Worm (Caenorhabditis elegans) whole organism, young adult: Measurements from ENCODE around the gene srx-50.

Source experiments
- B0035.1 ChIP-seq: sonication (generic microtip); optimal IDR thresholded peaks from 2 replicates; lab custom pipeline; 2016; ENCODE audit warnings: missing genetic modification characterization, mild to moderate bottlenecking, missing compliant biosample characterization, missing genotype, missing genetic modification reagents
- B0336.3 ChIP-seq: fragments of 200-800 bp; sonication (Bioruptor generic); IDR thresholded peaks from 2 replicates; pipeline ENCODE4 v1.3.6; 2022; ENCODE audit warnings: missing genetic modification characterization, missing compliant biosample characterization
- D2030.7 ChIP-seq: fragments of 200-800 bp; sonication (Bioruptor generic); IDR thresholded peaks from 2 replicates; pipeline ENCODE4 v1.3.6; 2022; ENCODE audit warnings: missing genetic modification reagents, missing genetic modification characterization, missing compliant biosample characterization
- F10E7.11 ChIP-seq: sonication (generic microtip); optimal IDR thresholded peaks from 2 replicates; lab custom pipeline; 2017; ENCODE audit warnings: mild to moderate bottlenecking, missing genetic modification characterization, moderate library complexity, missing compliant biosample characterization
- F22D6.2 ChIP-seq: sonication (generic microtip); optimal IDR thresholded peaks from 2 replicates; lab custom pipeline; 2016; ENCODE audit warnings: mild to moderate bottlenecking, missing genetic modification characterization, missing compliant biosample characterization
- F23B12.7 ChIP-seq: sonication (generic microtip); optimal IDR thresholded peaks from 2 replicates; lab custom pipeline; 2017; ENCODE audit warnings: missing genetic modification characterization, mild to moderate bottlenecking, missing compliant biosample characterization, antibody characterized with exemption, moderate library complexity; ENCODE audit not compliant: insufficient read depth
- F39B2.1 ChIP-seq: fragments of 200-800 bp; sonication (Bioruptor generic); IDR thresholded peaks from 2 replicates; pipeline ENCODE4 v1.3.6; 2022; ENCODE audit warnings: missing genetic modification reagents, missing genetic modification characterization, missing compliant biosample characterization
- F52B5.7 ChIP-seq: sonication (generic microtip); optimal IDR thresholded peaks from 2 replicates; lab custom pipeline; 2016; ENCODE audit warnings: mild to moderate bottlenecking, missing genetic modification characterization, missing compliant biosample characterization
- F57A8.1 ChIP-seq: fragments of 200-800 bp; sonication (Bioruptor generic); optimal IDR thresholded peaks from 2 replicates; lab custom pipeline; 2018; ENCODE audit warnings: mild to moderate bottlenecking, missing genetic modification characterization, moderate library complexity, missing compliant biosample characterization
- K11D2.4 ChIP-seq: fragments of 200-800 bp; sonication (Bioruptor generic); IDR thresholded peaks from 2 replicates; pipeline ENCODE4 v1.3.6; 2022; ENCODE audit warnings: missing genetic modification reagents, missing genetic modification characterization, missing compliant biosample characterization
- T07F8.4 ChIP-seq: sonication (generic microtip); optimal IDR thresholded peaks from 2 replicates; lab custom pipeline; 2016; ENCODE audit warnings: mild to moderate bottlenecking, missing genetic modification characterization, moderate library complexity, missing compliant biosample characterization
- T26A5.8 ChIP-seq: sonication (generic microtip); optimal IDR thresholded peaks from 2 replicates; lab custom pipeline; 2016; ENCODE audit warnings: missing genetic modification characterization, missing compliant biosample characterization
- Y79H2A.3 ChIP-seq: fragments of 200-800 bp; sonication (Bioruptor generic); conservative IDR thresholded peaks from 2 replicates; pipeline ENCODE4 v1.3.6; 2022; ENCODE audit warnings: missing genetic modification reagents, missing genetic modification characterization, missing compliant biosample characterization
- Y95B8A.8 ChIP-seq: fragments of 200-800 bp; sonication (Bioruptor generic); IDR thresholded peaks from 2 replicates; pipeline ENCODE4 v1.3.6; 2022; ENCODE audit warnings: missing genetic modification reagents, missing genetic modification characterization, missing compliant biosample characterization
- ZK185.1 ChIP-seq: sonication (generic microtip); optimal IDR thresholded peaks from 2 replicates; lab custom pipeline; 2016; ENCODE audit warnings: mild to moderate bottlenecking, missing genetic modification characterization, missing compliant biosample characterization; ENCODE audit not compliant: poor library complexity, severe bottlenecking
- aptf-3 ChIP-seq: fragments of 200-800 bp; sonication (Bioruptor generic); IDR thresholded peaks from 2 replicates; pipeline ENCODE4 v1.3.6; 2022; ENCODE audit warnings: missing genetic modification characterization, missing compliant biosample characterization
- athp-1 ChIP-seq: sonication (generic microtip); optimal IDR thresholded peaks from 2 replicates; lab custom pipeline; 2017; ENCODE audit warnings: mild to moderate bottlenecking, missing genetic modification characterization, missing compliant biosample characterization
- bed-1 ChIP-seq: fragments of 200-800 bp; sonication (Bioruptor generic); IDR thresholded peaks from 2 replicates; pipeline ENCODE4 v1.3.6; 2022; ENCODE audit warnings: missing genetic modification reagents, missing genetic modification characterization, missing compliant biosample characterization
- cebp-1 ChIP-seq, 2 experiments: fragments of 200-800 bp in 1 of 2; sonication (Bioruptor generic) in 1 of 2; sonication (generic microtip) in 1 of 2; IDR thresholded peaks in 1 of 2; optimal IDR thresholded peaks in 1 of 2; 2 replicates each; pipeline versions ENCODE4 v1.3.6 to Lab custom; 2017 to 2022; ENCODE audit warnings: missing compliant biosample characterization in 2 of 2, missing genetic modification characterization in 2 of 2, mild to moderate bottlenecking in 1 of 2, missing genetic modification reagents in 1 of 2, moderate library complexity in 1 of 2
- cebp-2 ChIP-seq: fragments of 200-800 bp; sonication (Bioruptor generic); IDR thresholded peaks from 2 replicates; pipeline ENCODE4 v1.3.6; 2022; ENCODE audit warnings: missing genetic modification characterization, missing compliant biosample characterization
- ceh-27 ChIP-seq: fragments of 200-800 bp; sonication (Bioruptor generic); optimal IDR thresholded peaks from 2 replicates; lab custom pipeline; 2018; ENCODE audit warnings: mild to moderate bottlenecking, missing genetic modification characterization, moderate library complexity, missing compliant biosample characterization
- ceh-40 ChIP-seq: fragments of 200-800 bp; sonication (Bioruptor generic); IDR thresholded peaks from 2 replicates; pipeline ENCODE4 v1.3.6; 2022; ENCODE audit warnings: missing genetic modification characterization, missing compliant biosample characterization
- dpff-1 ChIP-seq: sonication (generic microtip); optimal IDR thresholded peaks from 2 replicates; lab custom pipeline; 2017; ENCODE audit warnings: mild to moderate bottlenecking, missing genetic modification characterization, missing compliant biosample characterization
- dpl-1 ChIP-seq: fragments of 150-350 bp; optimal IDR thresholded peaks from 2 replicates; lab custom pipeline; 2014; ENCODE audit warnings: missing biosample characterization, missing genetic modification reagents, missing genetic modification characterization
- egl-44 ChIP-seq: fragments of 200-800 bp; sonication (Bioruptor generic); IDR thresholded peaks from 2 replicates; pipeline ENCODE4 v1.3.6; 2022; ENCODE audit warnings: missing genetic modification reagents, missing genetic modification characterization, missing compliant biosample characterization
- egrh-3 ChIP-seq: fragments of 200-800 bp; sonication (Bioruptor generic); IDR thresholded peaks from 2 replicates; pipeline ENCODE4 v1.3.6; 2022; ENCODE audit warnings: missing genetic modification reagents, missing genetic modification characterization, missing compliant biosample characterization
- fkh-3 ChIP-seq: sonication (generic microtip); optimal IDR thresholded peaks from 2 replicates; lab custom pipeline; 2016; ENCODE audit warnings: mild to moderate bottlenecking, missing genetic modification characterization, missing compliant biosample characterization
- hlh-12 ChIP-seq: sonication (generic microtip); optimal IDR thresholded peaks from 2 replicates; lab custom pipeline; 2016; ENCODE audit warnings: missing genetic modification characterization, missing compliant biosample characterization
- hmg-1.2 ChIP-seq: fragments of 200-800 bp; sonication (Bioruptor generic); IDR thresholded peaks from 2 replicates; pipeline ENCODE4 v1.3.6; 2022; ENCODE audit warnings: missing genetic modification reagents, missing genetic modification characterization, missing compliant biosample characterization
- hrde-1 ChIP-seq: sonication (generic microtip); optimal IDR thresholded peaks from 2 replicates; lab custom pipeline; 2016; ENCODE audit warnings: missing genetic modification characterization, mild to moderate bottlenecking, missing compliant biosample characterization, moderate library complexity, missing genotype, missing genetic modification reagents, borderline replicate concordance
- let-607 ChIP-seq, 2 experiments: fragments of 200-800 bp in 1 of 2; sonication (Bioruptor generic) in 1 of 2; sonication (generic microtip) in 1 of 2; optimal IDR thresholded peaks; 2 replicates each; lab custom pipeline; 2016 to 2018; ENCODE audit warnings: mild to moderate bottlenecking in 2 of 2, missing compliant biosample characterization in 2 of 2, missing genetic modification characterization in 2 of 2, moderate library complexity in 2 of 2, missing genotype in 1 of 2
- lin-40 ChIP-seq: sonication (generic microtip); optimal IDR thresholded peaks from 2 replicates; lab custom pipeline; 2016; ENCODE audit warnings: missing genetic modification characterization, mild to moderate bottlenecking, missing compliant biosample characterization, missing genotype, missing genetic modification reagents
- lin-54 ChIP-seq: fragments of 200-800 bp; sonication (Bioruptor generic); optimal IDR thresholded peaks from 2 replicates; lab custom pipeline; 2018; ENCODE audit warnings: mild to moderate bottlenecking, missing genetic modification characterization, missing compliant biosample characterization
- mes-4 ChIP-seq: sonication (generic microtip); optimal IDR thresholded peaks from 2 replicates; lab custom pipeline; 2016; ENCODE audit warnings: missing genotype, missing genetic modification characterization, missing compliant biosample characterization
- nfya-1 ChIP-seq: sonication (generic microtip); optimal IDR thresholded peaks from 2 replicates; lab custom pipeline; 2017; ENCODE audit warnings: antibody characterized with exemption, missing compliant biosample characterization, missing genetic modification characterization, borderline replicate concordance; ENCODE audit not compliant: insufficient read depth
- nfyb-1 ChIP-seq: fragments of 200-800 bp; sonication (Bioruptor generic); IDR thresholded peaks from 2 replicates; pipeline ENCODE4 v1.3.6; 2022; ENCODE audit warnings: missing genetic modification reagents, missing genetic modification characterization, missing compliant biosample characterization
- nhr-80 ChIP-seq: sonication (generic microtip); optimal IDR thresholded peaks from 2 replicates; lab custom pipeline; 2016; ENCODE audit warnings: missing genetic modification characterization, missing compliant biosample characterization
- nhr-90 ChIP-seq: sonication (generic microtip); optimal IDR thresholded peaks from 2 replicates; lab custom pipeline; 2016; ENCODE audit warnings: missing genotype, mild to moderate bottlenecking, missing genetic modification characterization, missing compliant biosample characterization
- pha-4 ChIP-seq: fragments of 150-350 bp; sonication (generic microtip); optimal IDR thresholded peaks from 2 replicates; lab custom pipeline; 2014; ENCODE audit warnings: missing biosample characterization, missing genetic modification reagents, missing genetic modification characterization
- rcor-1 ChIP-seq: fragments of 200-800 bp; sonication (Bioruptor generic); IDR thresholded peaks from 2 replicates; pipeline ENCODE4 v1.3.6; 2022; ENCODE audit warnings: missing genetic modification reagents, missing genetic modification characterization, missing compliant biosample characterization
- sdz-38 ChIP-seq: sonication (generic microtip); optimal IDR thresholded peaks from 2 replicates; lab custom pipeline; 2016; ENCODE audit warnings: missing genotype, missing genetic modification characterization, missing compliant biosample characterization
- somi-1 ChIP-seq: fragments of 200-800 bp; sonication (Bioruptor generic); optimal IDR thresholded peaks from 2 replicates; lab custom pipeline; 2018; ENCODE audit warnings: mild to moderate bottlenecking, missing genetic modification characterization, missing compliant biosample characterization
- tbp1 ChIP-seq: fragments of 200-800 bp; sonication (Bioruptor generic); optimal IDR thresholded peaks from 2 replicates; lab custom pipeline; 2018; ENCODE audit warnings: mild to moderate bottlenecking, missing genetic modification characterization, missing compliant biosample characterization
- tlf-1 ChIP-seq: fragments of 200-800 bp; sonication (Bioruptor generic); optimal IDR thresholded peaks from 2 replicates; lab custom pipeline; 2018; ENCODE audit warnings: mild to moderate bottlenecking, missing genetic modification characterization, missing compliant biosample characterization
- unc-130 ChIP-seq: sonication (generic microtip); optimal IDR thresholded peaks from 2 replicates; lab custom pipeline; 2016; ENCODE audit warnings: missing genetic modification reagents, missing genetic modification characterization, missing compliant biosample characterization
- unc-62 ChIP-seq: fragments of 150-350 bp; optimal IDR thresholded peaks from 2 replicates; lab custom pipeline; 2014; ENCODE audit warnings: missing biosample characterization, missing genetic modification reagents, missing genetic modification characterization
- xnd-1 ChIP-seq: sonication (generic microtip); optimal IDR thresholded peaks from 2 replicates; lab custom pipeline; 2016; ENCODE audit warnings: missing genotype, missing genetic modification reagents, missing genetic modification characterization, missing compliant biosample characterization

srx-50 gene

DNA sequence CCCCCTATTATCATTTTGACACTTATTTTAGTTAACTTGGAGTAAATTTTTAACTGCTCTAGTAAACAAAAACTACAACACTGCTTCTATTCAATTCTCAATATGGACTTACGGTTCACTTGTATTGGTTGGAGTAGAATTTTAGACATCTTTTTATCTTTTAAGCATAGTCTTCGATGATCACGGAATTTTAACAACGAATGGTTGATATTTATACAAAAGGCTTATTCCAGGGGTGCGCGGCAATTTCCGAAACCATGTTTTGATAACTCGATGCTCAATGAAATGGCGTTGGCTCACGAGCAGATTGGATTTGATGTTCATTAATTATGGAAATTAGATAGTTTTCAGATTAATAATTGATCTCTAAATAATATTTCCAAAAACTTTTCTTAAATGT lies 14.3 kb upstream of the srx-50 start (continued):
- TF ChIP-seq F10E7.11 (tag; lab: Kevin White, UChicago) (peak; percentile 72), unc-62 (no peak), K11D2.4 (GFP tag; lab: Robert Waterston, UW) (no peak), B0035.1 (no peak), somi-1 (GFP tag; lab: Kevin White, UChicago) (no peak), let-607 (tag; optimal IDR thresholded peaks at IDR 0.05; lab: Kevin White, UChicago) (no peak), rcor-1 (GFP tag; lab: Robert Waterston, UW) (peak; percentile 82), nhr-90 (tag; lab: Kevin White, UChicago) (no peak), B0336.3 (GFP tag; lab: Robert Waterston, UW) (peak; percentile 93), F57A8.1 (GFP tag; lab: Kevin White, UChicago) (no peak), cebp-1 (GFP tag; IDR thresholded peaks at IDR 0.05; lab: Robert Waterston, UW) (no peak), cebp-1 (tag; optimal IDR thresholded peaks at IDR 0.05; lab: Kevin White, UChicago) (peak; percentile 55), egl-44 (GFP tag; lab: Robert Waterston, UW) (no peak), hmg-1.2 (GFP tag; lab: Robert Waterston, UW) (peak; percentile 39; the same call in 1 of the 2 replicates), tlf-1 (GFP tag; lab: Kevin White, UChicago) (peak; percentile 42), nhr-80 (tag; lab: Kevin White, UChicago) (no peak), Y95B8A.8 (GFP tag; lab: Robert Waterston, UW) (peak; percentile 84), lin-54 (peak; percentile 74), mes-4 (peak; percentile 27), dpff-1 (no peak), pha-4 (tag; lab: Kevin White, UChicago) (no peak), bed-1 (0 out of 2 replicates have a peak, but pooled peaks have one; percentile 72), T07F8.4 (tag; lab: Kevin White, UChicago) (no peak), aptf-3 (no peak), ceh-40 (GFP tag; lab: Robert Waterston, UW) (no peak), hrde-1 (tag; lab: Kevin White, UChicago) (peak; percentile 96), F22D6.2 (tag; lab: Kevin White, UChicago) (no peak), hlh-12 (tag; lab: Kevin White, UChicago) (no peak), ZK185.1 (tag; lab: Kevin White, UChicago) (no peak), lin-40 (no peak), F23B12.7 (tag; lab: Kevin White, UChicago) (no peak), F52B5.7 (tag; lab: Kevin White, UChicago) (peak; percentile 28), Y79H2A.3 (GFP tag; lab: Robert Waterston, UW) (peak; percentile 58; the same call in 1 of the 2 replicates), cebp-2 (GFP tag; lab: Robert Waterston, UW) (0 out of 2 replicates have a peak, but pooled peaks have one; percentile 70), ceh-27 (no peak), nfya-1 (tag; lab: Kevin White, UChicago) (no peak), unc-130 (GFP tag; lab: Kevin White, UChicago) (peak; percentile 92), dpl-1 (no peak), egrh-3 (GFP tag; lab: Robert Waterston, UW) (no peak), D2030.7 (GFP tag; lab: Robert Waterston, UW) (peak; percentile 60), tbp1 (peak; percentile 35), athp-1 (tag; lab: Kevin White, UChicago) (peak; percentile 55), xnd-1 (tag; lab: Kevin White, UChicago) (peak; percentile 62), sdz-38 (tag; lab: Kevin White, UChicago) (no peak), nfyb-1 (GFP tag; lab: Robert Waterston, UW) (no peak), fkh-3 (tag; lab: Kevin White, UChicago) (peak; percentile 20), T26A5.8 (tag; lab: Kevin White, UChicago) (peak; percentile 51), F39B2.1 (GFP tag; lab: Robert Waterston, UW) (no peak; the same call in none of the 2 replicates)
